Fruit fly (Drosophila melanogaster): ENCODE measurements around the gene Prx6a.
A peak's percentile ranks its signal among the peaks of the same experiment; 100 is the strongest.

Gene Prx6a

DNA sequence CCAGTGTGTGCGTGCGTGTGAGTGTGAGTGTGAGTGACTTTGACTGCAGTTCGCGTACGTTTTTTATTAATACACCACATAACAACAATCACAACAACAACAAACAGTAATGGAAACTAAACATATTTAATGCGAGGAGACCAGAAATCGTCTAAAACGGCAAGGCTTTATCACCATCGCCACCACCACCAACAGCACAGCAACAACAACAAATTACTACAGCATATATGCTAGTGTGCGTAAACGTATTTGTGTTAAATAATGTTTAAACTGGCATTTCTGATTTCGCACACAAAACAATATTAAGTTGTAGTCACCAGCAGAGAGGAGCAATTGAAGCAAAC lies 8.2 kb upstream of the Prx6a start:
- TF ChIP-seq CG32121 (GFP tag; IDR thresholded peaks at IDR 0.05) (no peak), CG10348 (GFP tag; IDR thresholded peaks at IDR 0.05) (no peak), CG12605 (GFP tag; IDR thresholded peaks at IDR 0.05) (no peak), D1 (tag; optimal IDR thresholded peaks at IDR 0.05) (no peak), Pif1B (GFP tag; optimal IDR thresholded peaks at IDR 0.05) (no peak), CG8301 (tag; optimal IDR thresholded peaks at IDR 0.05) (no peak), CG17806 (tag; optimal IDR thresholded peaks at IDR 0.05) (no peak), CG34367 (tag; optimal IDR thresholded peaks at IDR 0.05) (no peak), Snoo (tag; optimal IDR thresholded peaks at IDR 0.05) (no peak), CG13204 (GFP tag; optimal IDR thresholded peaks at IDR 0.05) (no peak), gl (tag; optimal IDR thresholded peaks at IDR 0.05) (no peak), fd96Ca (GFP tag; IDR thresholded peaks at IDR 0.05) (no peak), EcR (GFP tag; optimal IDR thresholded peaks at IDR 0.05) (no peak), CG4496 (GFP tag; IDR thresholded peaks at IDR 0.05) (no peak)

- TF ChIP-seq CG12605 (GFP tag; IDR thresholded peaks at IDR 0.05), result peak; percentile 7; the same call in 1 of the 2 replicates
- no peak for TF ChIP-seq CG32121 (GFP tag; IDR thresholded peaks at IDR 0.05)
- TF ChIP-seq Snoo (tag; optimal IDR thresholded peaks at IDR 0.05), result no peak
- peak; percentile 75; the same call in 2 of the 3 replicates for TF ChIP-seq fd96Ca (GFP tag; IDR thresholded peaks at IDR 0.05)
- peak; percentile 38 for TF ChIP-seq CG14655 (GFP tag; optimal IDR thresholded peaks at IDR 0.05)
- no peak for TF ChIP-seq gl (tag; optimal IDR thresholded peaks at IDR 0.05)
- TF ChIP-seq rn (GFP tag; IDR thresholded peaks at IDR 0.05), result no peak
- TF ChIP-seq CG10348 (GFP tag; IDR thresholded peaks at IDR 0.05), result no peak
- no peak for TF ChIP-seq CG8301 (tag; optimal IDR thresholded peaks at IDR 0.05)
- TF ChIP-seq CG17806 (tag; optimal IDR thresholded peaks at IDR 0.05), result no peak
- peak; percentile 73; the same call in 2 of the 3 replicates for TF ChIP-seq CG4496 (GFP tag; IDR thresholded peaks at IDR 0.05)
- TF ChIP-seq D1 (tag; optimal IDR thresholded peaks at IDR 0.05), result no peak
- peak; percentile 53 for TF ChIP-seq Pif1A (GFP tag; optimal IDR thresholded peaks at IDR 0.05)
- TF ChIP-seq EcR (GFP tag; optimal IDR thresholded peaks at IDR 0.05), result peak; percentile 17
- no peak for TF ChIP-seq CG34367 (tag; optimal IDR thresholded peaks at IDR 0.05)
- TF ChIP-seq CG13204 (GFP tag; optimal IDR thresholded peaks at IDR 0.05), result no peak
- TF ChIP-seq CG9948 (tag; optimal IDR thresholded peaks at IDR 0.05), result no peak
- TF ChIP-seq CG8159 (tag; optimal IDR thresholded peaks at IDR 0.05), result peak; percentile 5
- TF ChIP-seq CG15710 (tag; optimal IDR thresholded peaks at IDR 0.05), result no peak
- TF ChIP-seq Ets98B (GFP tag; IDR thresholded peaks at IDR 0.05), result peak; percentile 25; the same call in 1 of the 2 replicates
- TF ChIP-seq Pif1B (GFP tag; optimal IDR thresholded peaks at IDR 0.05), result peak; percentile 28
Measured at dm6 chr2L:2885503-2886225, 7.6 kb upstream of the Prx6a start, which contains the start of the genes NTPase and lilli. TSS of gene NTPase (minus strand) at chr2L:2885850. TSS of gene lilli (plus strand) at chr2L:2885929.

DNA sequence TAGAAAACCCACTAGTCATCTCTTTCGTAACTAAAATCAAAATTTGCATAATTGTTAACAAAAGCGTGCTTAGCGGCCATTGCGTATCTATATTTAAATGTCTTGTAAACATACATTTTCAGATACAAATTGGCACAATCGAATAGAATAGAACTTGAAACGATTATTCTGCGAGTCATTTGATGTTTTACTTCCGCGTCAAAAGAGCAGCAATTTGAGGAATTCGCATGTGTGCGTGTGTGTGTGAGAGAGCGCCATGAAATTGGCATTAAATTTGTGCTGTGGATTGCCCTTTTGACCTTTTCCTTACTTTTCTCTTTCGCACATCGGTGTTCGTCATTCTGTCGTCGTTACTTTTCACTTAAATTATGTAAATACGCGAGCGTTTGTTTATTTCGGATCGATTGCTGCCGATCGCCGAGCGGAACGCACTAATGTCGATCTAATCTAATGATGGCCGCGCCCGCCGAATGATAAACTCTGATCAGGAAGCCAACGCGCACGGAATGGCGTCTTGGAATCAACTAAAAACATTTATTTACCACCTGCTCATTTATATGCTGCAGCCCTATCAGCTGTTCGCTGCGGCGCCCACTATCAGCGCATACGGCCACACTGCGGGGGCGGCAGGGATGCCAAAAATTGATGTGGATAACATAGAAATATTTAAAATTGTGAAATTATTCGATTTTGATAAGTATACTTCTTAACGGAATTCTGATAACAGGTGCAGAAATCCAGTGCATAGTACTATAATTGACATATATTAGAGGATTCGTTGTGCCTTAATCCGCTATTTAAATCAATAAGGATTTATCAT lies 6.9 kb upstream of the Prx6a start:
- TF ChIP-seq Ets98B (GFP tag; IDR thresholded peaks at IDR 0.05), result peak; percentile 32
- TF ChIP-seq CG17806 (tag; optimal IDR thresholded peaks at IDR 0.05), result no peak
- TF ChIP-seq CG8301 (tag; optimal IDR thresholded peaks at IDR 0.05), result no peak
- TF ChIP-seq CG13204 (GFP tag; optimal IDR thresholded peaks at IDR 0.05), result no peak
- peak; percentile 36 for TF ChIP-seq CG32121 (GFP tag; IDR thresholded peaks at IDR 0.05)
- 0 out of 2 replicates have a peak, but pooled peaks have one; percentile 33 for TF ChIP-seq rn (GFP tag; IDR thresholded peaks at IDR 0.05)
- TF ChIP-seq Pif1B (GFP tag; optimal IDR thresholded peaks at IDR 0.05), result no peak
- no peak for TF ChIP-seq CG9948 (tag; optimal IDR thresholded peaks at IDR 0.05)
- TF ChIP-seq CG34367 (tag; optimal IDR thresholded peaks at IDR 0.05), result no peak
- no peak for TF ChIP-seq CG10348 (GFP tag; IDR thresholded peaks at IDR 0.05)
- TF ChIP-seq CG14655 (GFP tag; optimal IDR thresholded peaks at IDR 0.05), result no peak
- TF ChIP-seq gl (tag; optimal IDR thresholded peaks at IDR 0.05), result peak; percentile 3
- TF ChIP-seq D1 (tag; optimal IDR thresholded peaks at IDR 0.05), result no peak
- peak; percentile 10 for TF ChIP-seq CG8159 (tag; optimal IDR thresholded peaks at IDR 0.05)
- no peak for TF ChIP-seq Snoo (tag; optimal IDR thresholded peaks at IDR 0.05)
- peak; percentile 36; the same call in 1 of the 2 replicates for TF ChIP-seq CG12605 (GFP tag; IDR thresholded peaks at IDR 0.05)
- peak; percentile 53 for TF ChIP-seq CG4496 (GFP tag; IDR thresholded peaks at IDR 0.05)
- TF ChIP-seq CG15710 (tag; optimal IDR thresholded peaks at IDR 0.05), result peak; percentile 26

dm6 chr2L:2883703-2884294 lies 5.8 kb upstream of the Prx6a start:
- TF ChIP-seq Ets98B (GFP tag; IDR thresholded peaks at IDR 0.05), result no peak
- no peak for TF ChIP-seq EcR (GFP tag; optimal IDR thresholded peaks at IDR 0.05)
- no peak for TF ChIP-seq Pif1B (GFP tag; optimal IDR thresholded peaks at IDR 0.05)
- TF ChIP-seq gl (tag; optimal IDR thresholded peaks at IDR 0.05), result no peak
- no peak for TF ChIP-seq D1 (tag; optimal IDR thresholded peaks at IDR 0.05)
- no peak for TF ChIP-seq CG10348 (GFP tag; IDR thresholded peaks at IDR 0.05)
- no peak for TF ChIP-seq Pif1A (GFP tag; optimal IDR thresholded peaks at IDR 0.05)
- no peak for TF ChIP-seq CG12605 (GFP tag; IDR thresholded peaks at IDR 0.05)
- no peak for TF ChIP-seq CG14655 (GFP tag; optimal IDR thresholded peaks at IDR 0.05)
- TF ChIP-seq CG17806 (tag; optimal IDR thresholded peaks at IDR 0.05), result no peak
- no peak for TF ChIP-seq CG15710 (tag; optimal IDR thresholded peaks at IDR 0.05)
- TF ChIP-seq Snoo (tag; optimal IDR thresholded peaks at IDR 0.05), result no peak
- no peak for TF ChIP-seq CG8159 (tag; optimal IDR thresholded peaks at IDR 0.05)
- TF ChIP-seq CG34367 (tag; optimal IDR thresholded peaks at IDR 0.05), result no peak
